Fruit fly (Drosophila melanogaster): ENCODE results near the gene yem.

dm6 chr3R:29153197-29153644, 30.5 kb upstream of the yem start, which contains the start of the genes Slbp and Rpn2:
- TF ChIP-seq Myc (optimal IDR thresholded peaks at IDR 0.05) (no peak), psq (optimal IDR thresholded peaks at IDR 0.05) (no peak), ttk (optimal IDR thresholded peaks at IDR 0.05) (no peak), insv (optimal IDR thresholded peaks at IDR 0.05) (no peak), Sin3A (optimal IDR thresholded peaks at IDR 0.05) (no peak)

Measured in Kc167 (cell line).